Worm (Caenorhabditis elegans): ENCODE results near the gene apx-1.

apx-1 gene

ce11 chrV:3234887-3235286 lies 24.9 kb downstream of the apx-1 start, which contains the start of gene K08D9.6:
TSS of gene K08D9.6 (minus strand) at chrV:3234987.
- TF ChIP-seq nhr-43 (tag; optimal IDR thresholded peaks at IDR 0.05; ENCODE audit: poor library complexity, severe bottlenecking) = no peak
- no peak for TF ChIP-seq elt-1 (tag; optimal IDR thresholded peaks at IDR 0.05)
- no peak for TF ChIP-seq nhr-77 (tag; optimal IDR thresholded peaks at IDR 0.05)
- TF ChIP-seq elt-2 (tag; optimal IDR thresholded peaks at IDR 0.05) = no peak
- no peak for TF ChIP-seq pqm-1 (tag; optimal IDR thresholded peaks at IDR 0.05)
- TF ChIP-seq ama-1 (optimal IDR thresholded peaks at IDR 0.05) = no peak

- TF ChIP-seq zag-1 (tag; optimal IDR thresholded peaks at IDR 0.05) (no peak), eor-1 (tag; optimal IDR thresholded peaks at IDR 0.05) (no peak)
Observed at ce11 chrV:3236610-3237009, 26.6 kb downstream of the apx-1 start, which contains the start of the genes K08D9.9 and str-16. TSS of gene K08D9.9 (minus strand) at chrV:3236710. TSS of gene str-16 (plus strand) at chrV:3236875.

- TF ChIP-seq R02D3.7 (tag; optimal IDR thresholded peaks at IDR 0.05) (no peak), ceh-9 (tag; optimal IDR thresholded peaks at IDR 0.05) (no peak), fkh-2 (tag; optimal IDR thresholded peaks at IDR 0.05) (no peak), daf-12 (tag; optimal IDR thresholded peaks at IDR 0.05) (no peak), eor-1 (tag; optimal IDR thresholded peaks at IDR 0.05) (no peak)
Observed at ce11 chrV:3241175-3241574, 31.2 kb downstream of the apx-1 start, which contains the start of gene srj-11. TSS of gene srj-11 (plus strand) at chrV:3241424.

ce11 chrV:3242984-3243383 lies 33.0 kb downstream of the apx-1 start, which contains the start of gene gst-23:
TSS of gene gst-23 (plus strand) at chrV:3243284.
- TF ChIP-seq ztf-4 (tag; optimal IDR thresholded peaks at IDR 0.05) (no peak), egl-5 (tag; optimal IDR thresholded peaks at IDR 0.05) (no peak), elt-1 (tag; optimal IDR thresholded peaks at IDR 0.05) (no peak), daf-12 (tag; optimal IDR thresholded peaks at IDR 0.05) (no peak), mml-1 (tag; optimal IDR thresholded peaks at IDR 0.05) (no peak), lin-15B (tag; optimal IDR thresholded peaks at IDR 0.05) (no peak), nhr-25 (tag; optimal IDR thresholded peaks at IDR 0.05) (no peak), pqm-1 (tag; optimal IDR thresholded peaks at IDR 0.05) (no peak), egl-27 (tag; optimal IDR thresholded peaks at IDR 0.05) (no peak), nhr-76 (tag; optimal IDR thresholded peaks at IDR 0.05) (no peak), ceh-82 (tag; optimal IDR thresholded peaks at IDR 0.05) (no peak), ceh-28 (tag; optimal IDR thresholded peaks at IDR 0.05) (no peak), ama-1 (optimal IDR thresholded peaks at IDR 0.05) (no peak)

ce11 chrV:3244703-3245102 lies 34.7 kb downstream of the apx-1 start, which contains the start of gene srj-7:
TSS of gene srj-7 (plus strand) at chrV:3245003.
- TF ChIP-seq ceh-9 (tag; optimal IDR thresholded peaks at IDR 0.05) (no peak), ceh-28 (tag; optimal IDR thresholded peaks at IDR 0.05) (no peak), tbx-2 (tag; optimal IDR thresholded peaks at IDR 0.05) (no peak)

- TF ChIP-seq egl-27 (tag; optimal IDR thresholded peaks at IDR 0.05) = no peak
- TF ChIP-seq nhr-23 (tag; optimal IDR thresholded peaks at IDR 0.05) = no peak
- no peak for TF ChIP-seq fkh-10 (GFP tag; optimal IDR thresholded peaks at IDR 0.05)
- TF ChIP-seq nhr-28 (tag; optimal IDR thresholded peaks at IDR 0.05) = no peak
- no peak for TF ChIP-seq lin-39 (tag; optimal IDR thresholded peaks at IDR 0.05)
- no peak for TF ChIP-seq fos-1 (tag; optimal IDR thresholded peaks at IDR 0.05)
- no peak for TF ChIP-seq fkh-2 (tag; optimal IDR thresholded peaks at IDR 0.05)
- TF ChIP-seq aly-2 (tag; optimal IDR thresholded peaks at IDR 0.05) = no peak
- no peak for TF ChIP-seq daf-12 (tag; optimal IDR thresholded peaks at IDR 0.05)
- TF ChIP-seq mml-1 (tag; optimal IDR thresholded peaks at IDR 0.05) = no peak
- TF ChIP-seq ceh-82 (tag; optimal IDR thresholded peaks at IDR 0.05) = no peak
- no peak for TF ChIP-seq ceh-16 (tag; optimal IDR thresholded peaks at IDR 0.05)
- no peak for TF ChIP-seq ceh-9 (tag; optimal IDR thresholded peaks at IDR 0.05)
- TF ChIP-seq lsy-12 (tag; optimal IDR thresholded peaks at IDR 0.05) = no peak
Observed at ce11 chrV:3247515-3247914, 37.5 kb downstream of the apx-1 start, which contains the start of gene srj-8. TSS of gene srj-8 (plus strand) at chrV:3247815.

ce11 chrV:3250153-3250552 lies 40.2 kb downstream of the apx-1 start, which contains the start of gene T28A11.13:
TSS of gene T28A11.13 (minus strand) at chrV:3250253.
- TF ChIP-seq nhr-77 (tag; optimal IDR thresholded peaks at IDR 0.05) (no peak), nhr-28 (tag; optimal IDR thresholded peaks at IDR 0.05) (no peak), unc-39 (tag; optimal IDR thresholded peaks at IDR 0.05) (no peak), ama-1 (optimal IDR thresholded peaks at IDR 0.05) (no peak)
